Worm (Caenorhabditis elegans) whole organism, L1 larva: Measurements from ENCODE around the gene Y43F4A.4.

Source experiments
- blmp-1 ChIP-seq: fragments of 150-350 bp; optimal IDR thresholded peaks from 2 replicates; lab custom pipeline; 2014; ENCODE audit warnings: missing biosample characterization, missing genetic modification characterization
- fkh-10 ChIP-seq: sonication (generic microtip); optimal IDR thresholded peaks from 2 replicates; lab custom pipeline; 2017; ENCODE audit warnings: missing biosample characterization, missing genetic modification reagents, missing genetic modification characterization
- nhr-84 ChIP-seq: sonication (generic microtip); optimal IDR thresholded peaks from 2 replicates; lab custom pipeline; 2017; ENCODE audit warnings: missing biosample characterization, missing genetic modification characterization
- pqm-1 ChIP-seq: sonication (generic microtip); optimal IDR thresholded peaks from 3 replicates; lab custom pipeline; 2017; ENCODE audit warnings: missing biosample characterization, missing genetic modification characterization
- sox-4 ChIP-seq: sonication (generic microtip); optimal IDR thresholded peaks from 2 replicates; lab custom pipeline; 2016; ENCODE audit warnings: missing genetic modification characterization, missing compliant biosample characterization
- sptf-1 ChIP-seq: fragments of 150-350 bp; optimal IDR thresholded peaks from 2 replicates; lab custom pipeline; 2014; ENCODE audit warnings: missing biosample characterization, missing genetic modification characterization
- ztf-11 ChIP-seq, 2 experiments: sonication (generic microtip); optimal IDR thresholded peaks; 2 replicates each; lab custom pipeline; 2016 to 2017; ENCODE audit warnings: missing genetic modification characterization in 2 of 2, missing biosample characterization in 1 of 2, missing compliant biosample characterization in 1 of 2
- ztf-4 ChIP-seq: fragments of 150-350 bp; optimal IDR thresholded peaks from 2 replicates; lab custom pipeline; 2014; ENCODE audit warnings: missing biosample characterization, missing genetic modification characterization

DNA sequence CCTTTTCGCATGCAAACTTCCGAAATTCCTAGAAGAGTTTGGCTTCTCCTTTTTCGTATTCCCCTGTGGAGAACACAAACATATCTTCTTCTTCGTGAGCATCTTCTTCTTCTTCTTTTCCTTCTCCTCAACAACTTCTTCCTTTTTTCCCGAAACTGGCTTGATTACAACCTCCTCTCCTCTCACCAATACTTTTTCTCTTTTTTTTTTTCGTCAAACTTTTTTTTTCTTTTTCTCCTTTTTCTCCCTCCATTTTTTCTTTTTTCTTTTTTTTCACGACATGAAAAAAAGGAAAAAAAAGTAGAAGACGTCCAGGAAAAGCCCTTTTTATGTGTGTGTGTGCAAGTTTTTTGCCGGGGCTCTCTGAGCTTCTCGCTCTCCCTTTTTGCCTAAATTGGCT is 25.5 kb downstream of the Y43F4A.4 start:
- no peak for TF ChIP-seq sox-4 (tag; lab: Kevin White, UChicago)
- TF ChIP-seq ztf-4 (tag; lab: Kevin White, UChicago), result no peak
- no peak for TF ChIP-seq nhr-84 (tag; lab: Kevin White, UChicago)
- TF ChIP-seq sptf-1, result no peak
- TF ChIP-seq pqm-1 (tag; lab: Kevin White, UChicago), result no peak
- no peak for TF ChIP-seq blmp-1 (tag; lab: Kevin White, UChicago)
- TF ChIP-seq fkh-10 (GFP tag; lab: Kevin White, UChicago), result peak; percentile 43
- TF ChIP-seq ztf-11 (tag; optimal IDR thresholded peaks at IDR 0.05; lab: Kevin White, UChicago), result no peak
